Worm (Caenorhabditis elegans): ENCODE measurements around the gene F39D8.3.

- no peak for TF ChIP-seq skn-1 (tag; optimal IDR thresholded peaks at IDR 0.05)
- TF ChIP-seq C04F5.9 (tag; optimal IDR thresholded peaks at IDR 0.05): no peak
- no peak for TF ChIP-seq sptf-1 (tag; optimal IDR thresholded peaks at IDR 0.05)
- TF ChIP-seq ama-1 (optimal IDR thresholded peaks at IDR 0.05): no peak
- TF ChIP-seq lsy-2 (tag; optimal IDR thresholded peaks at IDR 0.05): no peak
- TF ChIP-seq nhr-76 (tag; optimal IDR thresholded peaks at IDR 0.05): no peak
- TF ChIP-seq unc-62 (GFP tag; optimal IDR thresholded peaks at IDR 0.05): no peak
- no peak for TF ChIP-seq elt-2 (tag; optimal IDR thresholded peaks at IDR 0.05)
- no peak for TF ChIP-seq unc-30 (tag; optimal IDR thresholded peaks at IDR 0.05)
- TF ChIP-seq pax-3 (tag; optimal IDR thresholded peaks at IDR 0.05): no peak
- TF ChIP-seq hlh-17 (GFP tag; optimal IDR thresholded peaks at IDR 0.05; ENCODE audit: borderline replicate concordance): no peak
- TF ChIP-seq tbx-2 (tag; optimal IDR thresholded peaks at IDR 0.05): no peak
These were observed 18.0 kb downstream of the F39D8.3 start for ce11 chrX:15438768-15439167.
